Fruit fly (Drosophila melanogaster) whole organism, embryonic: ENCODE results near the gene CG3032.
A peak's percentile ranks its signal among the peaks of the same experiment; 100 is the strongest.

Experiments
- BEAF-32 ChIP-seq: fragments of 200-800 bp; sonication (Bioruptor generic); optimal IDR thresholded peaks from 3 replicates; lab custom pipeline; 2017; ENCODE audit warnings: missing biosample characterization, missing genetic modification characterization, mild to moderate bottlenecking, moderate library complexity, missing genetic modification reagents
- CG11695 ChIP-seq: fragments of 200-800 bp; sonication (Bioruptor generic); IDR thresholded peaks from 3 replicates; pipeline ENCODE4 v1.3.6; 2022; ENCODE audit warnings: missing biosample characterization, missing genetic modification characterization
- CG12155 ChIP-seq: fragments of 200-800 bp; sonication (Bioruptor generic); optimal IDR thresholded peaks from 3 replicates; lab custom pipeline; 2016; ENCODE audit warnings: missing biosample characterization, missing genetic modification characterization
- CG13894 ChIP-seq: fragments of 200-800 bp; sonication (Bioruptor generic); optimal IDR thresholded peaks from 3 replicates; lab custom pipeline; 2018; ENCODE audit warnings: missing biosample characterization, mild to moderate bottlenecking, missing genetic modification characterization, moderate library complexity
- CG14710 ChIP-seq: fragments of 200-800 bp; sonication (Bioruptor generic); optimal IDR thresholded peaks from 3 replicates; lab custom pipeline; 2019; ENCODE audit warnings: missing biosample characterization, mild to moderate bottlenecking, missing genetic modification characterization, moderate library complexity
- CG18599 ChIP-seq: fragments of 200-800 bp; sonication (Bioruptor generic); optimal IDR thresholded peaks from 3 replicates; lab custom pipeline; 2017; ENCODE audit warnings: missing biosample characterization, missing genetic modification characterization, mild to moderate bottlenecking, moderate library complexity, missing genetic modification reagents
- CG2199 ChIP-seq: fragments of 200-800 bp; sonication (Bioruptor generic); IDR thresholded peaks from 3 replicates; pipeline ENCODE4 v1.3.6; 2022; ENCODE audit warnings: missing biosample characterization, missing genetic modification characterization
- CG32532 ChIP-seq: fragments of 200-800 bp; sonication (Bioruptor generic); IDR thresholded peaks from 2 replicates; pipeline ENCODE4 v1.3.6; 2022; ENCODE audit warnings: missing biosample characterization, missing genetic modification characterization
- CG34422 ChIP-seq: fragments of 200-800 bp; sonication (Bioruptor generic); IDR thresholded peaks from 3 replicates; pipeline ENCODE4 v1.3.6; 2022; ENCODE audit warnings: missing biosample characterization, missing genetic modification characterization
- CG7556 ChIP-seq: fragments of 200-800 bp; sonication (Bioruptor generic); optimal IDR thresholded peaks from 2 replicates; lab custom pipeline; 2017; ENCODE audit warnings: missing biosample characterization, mild to moderate bottlenecking, missing genetic modification characterization
- CG7963 ChIP-seq: fragments of 200-800 bp; sonication (Bioruptor generic); IDR thresholded peaks from 3 replicates; pipeline ENCODE4 v1.3.6; 2022; ENCODE audit warnings: missing biosample characterization, missing genetic modification characterization; ENCODE audit not compliant: partially characterized antibody
- CG8290 ChIP-seq, 3 experiments: fragments of 200-800 bp; sonication (Bioruptor generic); optimal IDR thresholded peaks; 2 replicates each; lab custom pipeline; 2016 to 2019; ENCODE audit warnings: missing biosample characterization in 3 of 3, missing genetic modification characterization in 3 of 3, mild to moderate bottlenecking in 2 of 3, moderate library complexity in 1 of 3
- CG8944 ChIP-seq: fragments of 200-800 bp; sonication (Bioruptor generic); optimal IDR thresholded peaks from 3 replicates; lab custom pipeline; 2016; ENCODE audit warnings: missing biosample characterization, missing genetic modification characterization
- CG9437 ChIP-seq: fragments of 200-800 bp; sonication (Bioruptor generic); optimal IDR thresholded peaks from 2 replicates; lab custom pipeline; 2018; ENCODE audit warnings: missing biosample characterization, mild to moderate bottlenecking, missing genetic modification characterization
- Deaf1 ChIP-seq: fragments of 200-800 bp; optimal IDR thresholded peaks from 3 replicates; lab custom pipeline; 2019; ENCODE audit warnings: missing biosample characterization, mild to moderate bottlenecking, missing genetic modification characterization, moderate library complexity
- Dip3 ChIP-seq: fragments of 200-800 bp; sonication (Bioruptor generic); optimal IDR thresholded peaks from 3 replicates; lab custom pipeline; 2016; ENCODE audit warnings: missing biosample characterization, missing genetic modification characterization
- ERR ChIP-seq: fragments of 200-800 bp; sonication (Bioruptor generic); optimal IDR thresholded peaks from 2 replicates; lab custom pipeline; 2016; ENCODE audit warnings: missing biosample characterization, missing genetic modification characterization
- HmgD ChIP-seq: fragments of 200-800 bp; sonication (Bioruptor generic); optimal IDR thresholded peaks from 3 replicates; lab custom pipeline; 2016; ENCODE audit warnings: missing biosample characterization, missing genetic modification characterization
- Hmx ChIP-seq: fragments of 200-800 bp; sonication (Bioruptor generic); optimal IDR thresholded peaks from 2 replicates; lab custom pipeline; 2016; ENCODE audit warnings: missing biosample characterization, missing genetic modification characterization
- Hr78 ChIP-seq, 2 experiments: fragments of 200-800 bp in 1 of 2; fragments of >200 bp in 1 of 2; sonication (Bioruptor generic) in 1 of 2; optimal IDR thresholded peaks; 2 replicates each; lab custom pipeline; 2017 to 2019; ENCODE audit warnings: missing biosample characterization in 2 of 2, missing genetic modification characterization in 2 of 2, mild to moderate bottlenecking in 1 of 2, moderate library complexity in 1 of 2
- Jarid2 ChIP-seq: fragments of 200-800 bp; sonication (Bioruptor generic); optimal IDR thresholded peaks from 3 replicates; lab custom pipeline; 2017; ENCODE audit warnings: mild to moderate bottlenecking, missing biosample characterization, missing genetic modification reagents, missing genetic modification characterization
- Med ChIP-seq: fragments of 200-800 bp; sonication (Bioruptor generic); peaks from one replicate; lab custom pipeline; 2016; ENCODE audit warnings: missing biosample characterization, missing genetic modification characterization, mild to moderate bottlenecking, inconsistent platforms, moderate library complexity
- Myb ChIP-seq: fragments of 200-800 bp; sonication (Bioruptor generic); optimal IDR thresholded peaks from 2 replicates; lab custom pipeline; 2016; ENCODE audit warnings: missing biosample characterization, missing genetic modification characterization
- Pdp1 ChIP-seq, 2 experiments: fragments of 200-800 bp; sonication (Bioruptor generic); optimal IDR thresholded peaks; 3 replicates each; lab custom pipeline; 2016; ENCODE audit warnings: missing biosample characterization in 2 of 2, missing genetic modification characterization in 2 of 2, mild to moderate bottlenecking in 1 of 2, moderate library complexity in 1 of 2
- Sry-β ChIP-seq: fragments of 200-800 bp; sonication (Bioruptor generic); optimal IDR thresholded peaks from 2 replicates; lab custom pipeline; 2018; ENCODE audit warnings: missing biosample characterization, mild to moderate bottlenecking, missing genetic modification characterization, moderate library complexity
- Trl ChIP-seq, 3 experiments: fragments of >200 bp in 2 of 3; fragments of 200-800 bp in 1 of 3; sonication (Bioruptor generic) in 1 of 3; optimal IDR thresholded peaks; 2 replicates in 1 of 3; 3 replicates in 2 of 3; lab custom pipeline; 2016 to 2017; ENCODE audit warnings: missing biosample characterization in 1 of 3, missing genetic modification characterization in 1 of 3
- ara ChIP-seq: fragments of 200-800 bp; sonication (Bioruptor generic); IDR thresholded peaks from 2 replicates; pipeline ENCODE4 v1.3.6; 2022; ENCODE audit warnings: missing biosample characterization, missing genetic modification characterization
- chinmo ChIP-seq: fragments of 200-800 bp; sonication (Bioruptor generic); IDR thresholded peaks from 4 replicates; pipeline ENCODE4 v1.3.6; 2022; ENCODE audit warnings: missing biosample characterization, missing genetic modification characterization; ENCODE audit not compliant: partially characterized antibody
- chm ChIP-seq: fragments of 200-800 bp; sonication (Bioruptor generic); IDR thresholded peaks from 2 replicates; pipeline ENCODE4 v1.3.6; 2022; ENCODE audit warnings: missing biosample characterization, missing genetic modification characterization
- dimm ChIP-seq: fragments of 200-800 bp; sonication (Bioruptor generic); IDR thresholded peaks from 2 replicates; pipeline ENCODE4 v1.3.6; 2022; ENCODE audit warnings: missing biosample characterization, missing genetic modification characterization
- disco-r ChIP-seq: fragments of 200-800 bp; sonication (Bioruptor generic); optimal IDR thresholded peaks from 2 replicates; lab custom pipeline; 2016; ENCODE audit warnings: missing biosample characterization, missing genetic modification characterization
- ewg ChIP-seq: fragments of 200-800 bp; sonication (Bioruptor generic); optimal IDR thresholded peaks from 3 replicates; lab custom pipeline; 2017; ENCODE audit warnings: mild to moderate bottlenecking, missing biosample characterization, missing genetic modification reagents, missing genetic modification characterization
- fu2 ChIP-seq: fragments of 200-800 bp; sonication (Bioruptor generic); optimal IDR thresholded peaks from 2 replicates; lab custom pipeline; 2016; ENCODE audit warnings: missing biosample characterization, missing genetic modification characterization
- gcm2 ChIP-seq: fragments of 200-800 bp; sonication (Bioruptor generic); optimal IDR thresholded peaks from 2 replicates; lab custom pipeline; 2016; ENCODE audit warnings: missing biosample characterization, missing genetic modification characterization
- gem ChIP-seq: fragments of 200-800 bp; sonication (Bioruptor generic); optimal IDR thresholded peaks from 2 replicates; lab custom pipeline; 2019; ENCODE audit warnings: missing biosample characterization, mild to moderate bottlenecking, missing genetic modification characterization, moderate library complexity
- kni ChIP-seq: fragments of 200-800 bp; sonication (Bioruptor generic); optimal IDR thresholded peaks from 3 replicates; lab custom pipeline; 2017; ENCODE audit warnings: mild to moderate bottlenecking, missing biosample characterization, missing genetic modification reagents, missing genetic modification characterization
- lbe ChIP-seq: fragments of 200-800 bp; sonication (Bioruptor generic); optimal IDR thresholded peaks from 2 replicates; lab custom pipeline; 2016; ENCODE audit warnings: missing biosample characterization, mild to moderate bottlenecking, missing genetic modification characterization
- nerfin-1 ChIP-seq: fragments of 200-800 bp; sonication (Bioruptor generic); optimal IDR thresholded peaks from 3 replicates; lab custom pipeline; 2019; ENCODE audit warnings: missing biosample characterization, mild to moderate bottlenecking, missing genetic modification characterization, moderate library complexity
- pfk ChIP-seq: fragments of 200-800 bp; sonication (Bioruptor generic); optimal IDR thresholded peaks from 2 replicates; lab custom pipeline; 2018; ENCODE audit warnings: missing biosample characterization, mild to moderate bottlenecking, missing genetic modification characterization, moderate library complexity
- row ChIP-seq: fragments of 200-800 bp; sonication (Bioruptor generic); IDR thresholded peaks from 3 replicates; pipeline ENCODE4 v1.3.6; 2022; ENCODE audit warnings: missing biosample characterization, missing genetic modification characterization
- sens ChIP-seq: fragments of 200-800 bp; sonication (Bioruptor generic); peaks from one replicate; lab custom pipeline; 2016; ENCODE audit warnings: missing biosample characterization, missing genetic modification characterization
- sisA ChIP-seq: fragments of 200-800 bp; sonication (Bioruptor generic); IDR thresholded peaks from 2 replicates; pipeline ENCODE4 v1.3.6; 2022; ENCODE audit warnings: missing biosample characterization, missing genetic modification characterization
- sob ChIP-seq: fragments of 200-800 bp; sonication (Bioruptor generic); IDR thresholded peaks from 2 replicates; pipeline ENCODE4 v1.3.6; 2022; ENCODE audit warnings: missing biosample characterization, missing genetic modification characterization
- sqz ChIP-seq: fragments of 200-800 bp; sonication (Bioruptor generic); optimal IDR thresholded peaks from 3 replicates; lab custom pipeline; 2018; ENCODE audit warnings: missing biosample characterization, mild to moderate bottlenecking, missing genetic modification characterization
- tll ChIP-seq, 2 experiments: fragments of 200-800 bp in 1 of 2; fragments of >200 bp in 1 of 2; sonication (Bioruptor generic) in 1 of 2; optimal IDR thresholded peaks; 2 replicates each; lab custom pipeline; 2017 to 2019; ENCODE audit warnings: missing biosample characterization in 2 of 2, missing genetic modification characterization in 2 of 2, mild to moderate bottlenecking in 1 of 2, moderate library complexity in 1 of 2
- zfh1 ChIP-seq: fragments of 200-800 bp; sonication (Bioruptor generic); IDR thresholded peaks from 3 replicates; pipeline ENCODE4 v1.3.6; 2022; ENCODE audit warnings: missing biosample characterization, missing genetic modification characterization

The CG3032 gene

DNA sequence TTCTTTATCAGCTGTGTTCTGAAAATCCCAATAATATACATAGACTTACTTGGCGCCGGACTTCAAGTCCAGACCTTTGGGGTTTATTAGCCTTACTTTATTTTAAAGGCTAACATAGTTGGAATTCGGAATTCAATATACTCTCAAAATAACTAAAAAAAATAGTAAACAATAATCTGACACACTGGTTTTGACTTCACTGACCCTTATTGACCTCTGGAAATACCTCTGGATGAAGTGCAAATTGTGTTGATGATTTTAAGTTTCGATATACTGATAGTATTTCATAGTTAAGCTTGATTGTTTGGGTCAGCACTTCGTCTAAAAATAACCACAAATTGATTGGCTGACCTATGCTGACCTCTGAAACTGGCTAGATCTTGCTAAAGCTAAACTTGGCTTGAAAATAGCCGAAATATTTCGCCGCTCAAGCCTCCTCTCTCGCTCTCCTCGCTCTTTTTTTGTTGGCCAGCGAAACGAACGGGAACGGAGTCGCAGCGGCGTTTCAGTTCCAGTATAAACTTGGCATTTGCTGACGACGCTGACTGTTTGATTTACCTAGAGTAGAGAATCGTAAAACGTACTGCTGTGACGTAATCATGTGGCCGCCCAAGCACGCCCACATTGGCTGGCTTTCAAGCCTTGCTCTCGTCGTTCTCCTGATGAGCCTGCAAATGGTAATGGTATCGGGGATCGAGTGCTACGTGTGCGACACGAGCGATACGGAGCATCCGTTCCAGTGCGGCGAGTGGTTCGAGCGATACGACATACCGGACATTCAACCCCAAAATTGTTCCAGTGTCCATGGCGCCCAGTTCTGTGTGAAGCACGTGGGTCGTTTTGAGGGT is 27.5 kb downstream of the CG3032 start, which contains the start of gene bou:
Gene bou (plus strand): TSS at position 507 of the 848 bp plus-strand sequence.
- no peak for TF ChIP-seq Dip3
- 0 out of 3 replicates have a peak, but pooled peaks have one; percentile 71 for TF ChIP-seq CG2199 (GFP tag; lab: Robert Waterston, UW)
- peak; percentile 90 for TF ChIP-seq Sry-β (GFP tag; lab: Kevin White, UChicago)
- TF ChIP-seq CG7963 (GFP tag; lab: Robert Waterston, UW): no peak
- TF ChIP-seq CG13894 (tag; lab: Kevin White, UChicago): peak; percentile 55
- peak; percentile 74 for TF ChIP-seq sens (GFP tag; lab: Kevin White, UChicago)
- TF ChIP-seq CG12155 (GFP tag; lab: Kevin White, UChicago): peak; percentile 30
- TF ChIP-seq tll (GFP tag; optimal IDR thresholded peaks at IDR 0.05; lab: Kevin White, UChicago): peak in 1 of 2 experiments; percentile 57
- TF ChIP-seq Hr78 (GFP tag; optimal IDR thresholded peaks at IDR 0.05; lab: Kevin White, UChicago): peak in 1 of 2 experiments; percentile 97
- TF ChIP-seq zfh1 (GFP tag; lab: Robert Waterston, UW): no peak
- peak; percentile 19; the same call in 1 of the 2 replicates for TF ChIP-seq chm
- TF ChIP-seq gcm2 (GFP tag; lab: Kevin White, UChicago): no peak
- no peak for TF ChIP-seq Myb (GFP tag; lab: Kevin White, UChicago)
- peak; percentile 14 for TF ChIP-seq ERR (GFP tag; lab: Kevin White, UChicago)
- TF ChIP-seq sob: no peak
- peak; percentile 17 for TF ChIP-seq HmgD (GFP tag; lab: Kevin White, UChicago)
- no peak for TF ChIP-seq Hmx (GFP tag; lab: Kevin White, UChicago)
- TF ChIP-seq sisA (GFP tag; lab: Robert Waterston, UW): no peak
- TF ChIP-seq CG18599: no peak
- no peak for TF ChIP-seq CG14710 (tag; lab: Kevin White, UChicago)
- TF ChIP-seq disco-r: no peak
- 0 out of 3 replicates have a peak, but pooled peaks have one; percentile 7 for TF ChIP-seq CG34422 (GFP tag; lab: Robert Waterston, UW)
- TF ChIP-seq kni: peak; percentile 74
- 0 out of 3 replicates have a peak, but pooled peaks have one; percentile 34 for TF ChIP-seq row (GFP tag; lab: Robert Waterston, UW)
- 0 out of 4 replicates have a peak, but pooled peaks have one; percentile 21 for TF ChIP-seq chinmo (GFP tag; lab: Robert Waterston, UW)
- no peak for TF ChIP-seq fu2 (GFP tag; lab: Kevin White, UChicago)
- TF ChIP-seq Trl (optimal IDR thresholded peaks at IDR 0.05; lab: Kevin White, UChicago): peak; percentile 60 to 70
- no peak for TF ChIP-seq Trl (GFP tag; optimal IDR thresholded peaks at IDR 0.05; lab: Kevin White, UChicago)
- peak; percentile 15; the same call in 1 of the 2 replicates for TF ChIP-seq CG32532 (GFP tag; lab: Robert Waterston, UW)
- TF ChIP-seq lbe (GFP tag; lab: Kevin White, UChicago): no peak
- TF ChIP-seq nerfin-1 (tag; lab: Kevin White, UChicago): peak; percentile 31
- 0 out of 2 replicates have a peak, but pooled peaks have one; percentile 27 for TF ChIP-seq ara (GFP tag; lab: Robert Waterston, UW)
- TF ChIP-seq pfk (GFP tag; lab: Kevin White, UChicago): peak; percentile 98
- peak; percentile 39 for TF ChIP-seq Jarid2 (GFP tag; lab: Kevin White, UChicago)
- no peak for TF ChIP-seq ewg (GFP tag; lab: Kevin White, UChicago)
- TF ChIP-seq Med (GFP tag; lab: Kevin White, UChicago): peak; percentile 60
- no peak for TF ChIP-seq BEAF-32
- TF ChIP-seq CG7556 (GFP tag; lab: Kevin White, UChicago): no peak
- TF ChIP-seq CG11695 (GFP tag; lab: Robert Waterston, UW): no peak
- TF ChIP-seq Pdp1 (GFP tag; optimal IDR thresholded peaks at IDR 0.05; lab: Kevin White, UChicago): peak in 1 of 2 experiments; percentile 72
- TF ChIP-seq sqz (GFP tag; lab: Kevin White, UChicago): peak; percentile 21
- peak; percentile 2 for TF ChIP-seq gem (tag; lab: Kevin White, UChicago)
- no peak for TF ChIP-seq CG8290 (GFP tag; optimal IDR thresholded peaks at IDR 0.05; lab: Kevin White, UChicago)
- TF ChIP-seq CG8290 (tag; optimal IDR thresholded peaks at IDR 0.05; lab: Kevin White, UChicago): peak in 1 of 2 experiments; percentile 18
- no peak for TF ChIP-seq CG8944
- peak; percentile 30 for TF ChIP-seq CG9437
- TF ChIP-seq dimm (GFP tag; lab: Robert Waterston, UW): no peak
- TF ChIP-seq Deaf1: peak; percentile 5
